Fruit fly (Drosophila melanogaster) whole organism, prepupa: Measurements from ENCODE around the gene Cals.
A peak's percentile ranks its signal among the peaks of the same experiment; 100 is the strongest.

ENCODE experiments used
- Blimp-1 ChIP-seq: fragments of 200-800 bp; sonication (Bioruptor generic); optimal IDR thresholded peaks from 3 replicates; lab custom pipeline; 2017; ENCODE audit warnings: missing biosample characterization, missing genetic modification characterization, mild to moderate bottlenecking, moderate library complexity, missing genetic modification reagents
- CG10631 ChIP-seq: fragments of 200-800 bp; sonication (Bioruptor generic); optimal IDR thresholded peaks from 2 replicates; lab custom pipeline; 2016; ENCODE audit warnings: missing biosample characterization, missing genetic modification characterization
- CG10669 ChIP-seq: fragments of 200-800 bp; sonication (Bioruptor generic); optimal IDR thresholded peaks from 3 replicates; lab custom pipeline; 2018; ENCODE audit warnings: missing biosample characterization, mild to moderate bottlenecking, missing genetic modification characterization, moderate library complexity
- CG11294 ChIP-seq: fragments of 200-800 bp; sonication (Bioruptor generic); IDR thresholded peaks from 2 replicates; pipeline ENCODE4 v1.3.6; 2022; ENCODE audit warnings: missing biosample characterization, missing genetic modification characterization
- CG11902 ChIP-seq: fragments of 200-800 bp; sonication (Bioruptor generic); optimal IDR thresholded peaks from 3 replicates; lab custom pipeline; 2016; ENCODE audit warnings: missing biosample characterization, missing genetic modification characterization
- CG15336 ChIP-seq: fragments of 200-800 bp; sonication (Bioruptor generic); IDR thresholded peaks from 2 replicates; pipeline ENCODE4 v1.3.6; 2022; ENCODE audit warnings: missing biosample characterization, missing genetic modification characterization
- CG1621 ChIP-seq: fragments of 200-800 bp; sonication (Bioruptor generic); optimal IDR thresholded peaks from 3 replicates; lab custom pipeline; 2018; ENCODE audit warnings: missing biosample characterization, mild to moderate bottlenecking, missing genetic modification characterization
- CG16779 ChIP-seq: fragments of 200-800 bp; sonication (Bioruptor generic); optimal IDR thresholded peaks from 3 replicates; lab custom pipeline; 2017; ENCODE audit warnings: missing biosample characterization, mild to moderate bottlenecking, missing genetic modification characterization
- CG3032 ChIP-seq: fragments of 200-800 bp; optimal IDR thresholded peaks from 2 replicates; lab custom pipeline; 2019; ENCODE audit warnings: missing biosample characterization, mild to moderate bottlenecking, missing genetic modification characterization, moderate library complexity
- CG31627 ChIP-seq: fragments of 200-800 bp; sonication (Bioruptor generic); optimal IDR thresholded peaks from 3 replicates; lab custom pipeline; 2016; ENCODE audit warnings: missing biosample characterization, missing genetic modification characterization
- CG34406 ChIP-seq: fragments of 200-800 bp; sonication (Bioruptor generic); optimal IDR thresholded peaks from 3 replicates; lab custom pipeline; 2016; ENCODE audit warnings: missing biosample characterization, missing genetic modification characterization
- CG3919 ChIP-seq: fragments of 200-800 bp; sonication (Bioruptor generic); optimal IDR thresholded peaks from 3 replicates; lab custom pipeline; 2016; ENCODE audit warnings: missing biosample characterization, missing genetic modification characterization
- CG4318 ChIP-seq: fragments of 200-800 bp; sonication (Bioruptor generic); optimal IDR thresholded peaks from 3 replicates; lab custom pipeline; 2017; ENCODE audit warnings: missing biosample characterization, mild to moderate bottlenecking, missing genetic modification characterization
- CG6163 ChIP-seq: fragments of 200-800 bp; sonication (Bioruptor generic); IDR thresholded peaks from 3 replicates; pipeline ENCODE4 v1.3.6; 2022; ENCODE audit warnings: missing biosample characterization, missing genetic modification characterization
- CG6276 ChIP-seq: fragments of 200-800 bp; sonication (Bioruptor generic); optimal IDR thresholded peaks from 2 replicates; lab custom pipeline; 2017; ENCODE audit warnings: missing biosample characterization, mild to moderate bottlenecking, missing genetic modification characterization
- CG6792 ChIP-seq: fragments of 200-800 bp; sonication (Bioruptor generic); optimal IDR thresholded peaks from 3 replicates; lab custom pipeline; 2016; ENCODE audit warnings: missing biosample characterization, missing genetic modification characterization
- CG6808 ChIP-seq: fragments of 200-800 bp; sonication (Bioruptor generic); optimal IDR thresholded peaks from 3 replicates; lab custom pipeline; 2017; ENCODE audit warnings: missing biosample characterization, missing genetic modification characterization, mild to moderate bottlenecking, moderate library complexity, missing genetic modification reagents
- CG6854 ChIP-seq: fragments of 200-800 bp; sonication (Bioruptor generic); optimal IDR thresholded peaks from 2 replicates; lab custom pipeline; 2017; ENCODE audit warnings: missing biosample characterization, mild to moderate bottlenecking, missing genetic modification characterization
- CG8119 ChIP-seq: fragments of 200-800 bp; sonication (Bioruptor generic); IDR thresholded peaks from 3 replicates; pipeline ENCODE4 v1.3.6; 2022; ENCODE audit warnings: missing biosample characterization, missing genetic modification characterization
- CG8319 ChIP-seq: fragments of 200-800 bp; sonication (Bioruptor generic); optimal IDR thresholded peaks from 3 replicates; lab custom pipeline; 2016; ENCODE audit warnings: missing biosample characterization, missing genetic modification characterization
- CG9139 ChIP-seq: fragments of 200-800 bp; sonication (Bioruptor generic); optimal IDR thresholded peaks from 3 replicates; lab custom pipeline; 2017; ENCODE audit warnings: missing biosample characterization, mild to moderate bottlenecking, missing genetic modification characterization
- Eip78C ChIP-seq: fragments of 200-800 bp; sonication (Bioruptor generic); peaks from one replicate; lab custom pipeline; 2016; ENCODE audit warnings: missing biosample characterization, missing genetic modification characterization
- Eip93F ChIP-seq: fragments of 200-800 bp; sonication (Bioruptor generic); optimal IDR thresholded peaks from 2 replicates; lab custom pipeline; 2016; ENCODE audit warnings: missing biosample characterization, mild to moderate bottlenecking, missing genetic modification characterization
- Ets21C ChIP-seq: fragments of 200-800 bp; sonication (Bioruptor generic); optimal IDR thresholded peaks from 3 replicates; lab custom pipeline; 2016; ENCODE audit warnings: missing biosample characterization, missing genetic modification characterization
- Ets96B ChIP-seq: fragments of 200-800 bp; optimal IDR thresholded peaks from 2 replicates; lab custom pipeline; 2019; ENCODE audit warnings: missing biosample characterization, mild to moderate bottlenecking, missing genetic modification characterization, moderate library complexity
- Gug ChIP-seq: fragments of 200-800 bp; sonication (Bioruptor generic); IDR thresholded peaks from 2 replicates; pipeline ENCODE4 v1.3.6; 2022; ENCODE audit warnings: missing biosample characterization, missing genetic modification characterization
- Hr38 ChIP-seq: sonication (Bioruptor generic); optimal IDR thresholded peaks from 2 replicates; lab custom pipeline; 2016; ENCODE audit warnings: missing biosample characterization, missing genetic modification characterization
- Hr39 ChIP-seq: fragments of 200-800 bp; sonication (Bioruptor generic); optimal IDR thresholded peaks from 2 replicates; lab custom pipeline; 2016; ENCODE audit warnings: missing biosample characterization, missing genetic modification characterization
- Met ChIP-seq: fragments of 200-800 bp; sonication (Bioruptor generic); optimal IDR thresholded peaks from 3 replicates; lab custom pipeline; 2016; ENCODE audit warnings: missing biosample characterization, missing genetic modification characterization
- OdsH ChIP-seq: fragments of 200-800 bp; sonication (Bioruptor generic); optimal IDR thresholded peaks from 3 replicates; lab custom pipeline; 2016; ENCODE audit warnings: missing biosample characterization, missing genetic modification characterization
- Smox ChIP-seq: fragments of 200-800 bp; sonication (Bioruptor generic); optimal IDR thresholded peaks from 3 replicates; lab custom pipeline; 2016; ENCODE audit warnings: missing biosample characterization, missing genetic modification characterization
- Sox102F ChIP-seq: fragments of 200-800 bp; sonication (Bioruptor generic); optimal IDR thresholded peaks from 2 replicates; lab custom pipeline; 2016; ENCODE audit warnings: missing biosample characterization, mild to moderate bottlenecking, missing genetic modification characterization
- Sox15 ChIP-seq: fragments of 200-800 bp; sonication (Bioruptor generic); optimal IDR thresholded peaks from 3 replicates; lab custom pipeline; 2016; ENCODE audit warnings: missing biosample characterization, missing genetic modification characterization
- achi ChIP-seq: fragments of 200-800 bp; sonication (Bioruptor generic); optimal IDR thresholded peaks from 3 replicates; lab custom pipeline; 2016; ENCODE audit warnings: missing biosample characterization, missing genetic modification characterization
- acj6 ChIP-seq: fragments of 200-800 bp; sonication (Bioruptor generic); optimal IDR thresholded peaks from 3 replicates; lab custom pipeline; 2016; ENCODE audit warnings: missing biosample characterization, missing genetic modification characterization
- cyc ChIP-seq: fragments of 200-800 bp; sonication (Bioruptor generic); optimal IDR thresholded peaks from 3 replicates; lab custom pipeline; 2016; ENCODE audit warnings: missing biosample characterization, missing genetic modification characterization
- dac ChIP-seq: fragments of 200-800 bp; sonication (Bioruptor generic); optimal IDR thresholded peaks from 2 replicates; lab custom pipeline; 2017; ENCODE audit warnings: missing biosample characterization, mild to moderate bottlenecking, missing genetic modification characterization
- dsx ChIP-seq: fragments of 200-800 bp; optimal IDR thresholded peaks from 3 replicates; lab custom pipeline; 2019; ENCODE audit warnings: missing biosample characterization, mild to moderate bottlenecking, missing genetic modification characterization, moderate library complexity; ENCODE audit not compliant: poor library complexity, severe bottlenecking
- eg ChIP-seq: fragments of 200-800 bp; sonication (Bioruptor generic); IDR thresholded peaks from 3 replicates; pipeline ENCODE4 v1.3.6; 2022; ENCODE audit warnings: missing biosample characterization, missing genetic modification characterization
- esn ChIP-seq: fragments of 200-800 bp; sonication (Bioruptor generic); optimal IDR thresholded peaks from 2 replicates; lab custom pipeline; 2016; ENCODE audit warnings: missing biosample characterization, mild to moderate bottlenecking, missing genetic modification characterization, moderate library complexity
- fd59A ChIP-seq: fragments of 200-800 bp; sonication (Bioruptor generic); optimal IDR thresholded peaks from 2 replicates; lab custom pipeline; 2017; ENCODE audit warnings: missing biosample characterization, mild to moderate bottlenecking, missing genetic modification characterization, missing genetic modification reagents
- fd85E ChIP-seq: fragments of 200-800 bp; sonication (Bioruptor generic); optimal IDR thresholded peaks from 3 replicates; lab custom pipeline; 2016; ENCODE audit warnings: missing biosample characterization, missing genetic modification characterization
- fkh ChIP-seq: fragments of 200-800 bp; sonication (Bioruptor generic); optimal IDR thresholded peaks from 3 replicates; lab custom pipeline; 2017; ENCODE audit warnings: missing biosample characterization, mild to moderate bottlenecking, missing genetic modification characterization, moderate library complexity
- lz ChIP-seq: fragments of 200-800 bp; sonication (Bioruptor generic); optimal IDR thresholded peaks from 3 replicates; lab custom pipeline; 2016; ENCODE audit warnings: missing biosample characterization, missing genetic modification characterization
- net ChIP-seq: fragments of 200-800 bp; sonication (Bioruptor generic); optimal IDR thresholded peaks from 3 replicates; lab custom pipeline; 2016; ENCODE audit warnings: missing biosample characterization, missing genetic modification characterization
- salr ChIP-seq, 2 experiments: fragments of 200-800 bp; sonication (Bioruptor generic); optimal IDR thresholded peaks; 3 replicates each; lab custom pipeline; 2016 to 2018; ENCODE audit warnings: missing biosample characterization in 2 of 2, missing genetic modification characterization in 2 of 2, mild to moderate bottlenecking in 1 of 2
- spab ChIP-seq: fragments of 200-800 bp; sonication (Bioruptor generic); optimal IDR thresholded peaks from 2 replicates; lab custom pipeline; 2017; ENCODE audit warnings: missing biosample characterization, mild to moderate bottlenecking, missing genetic modification characterization, missing genetic modification reagents
- ss ChIP-seq, 2 experiments: fragments of 200-800 bp; sonication (Bioruptor generic); optimal IDR thresholded peaks; 2 replicates in 1 of 2; 3 replicates in 1 of 2; lab custom pipeline; 2017 to 2018; ENCODE audit warnings: mild to moderate bottlenecking in 2 of 2, missing biosample characterization in 2 of 2, missing genetic modification characterization in 2 of 2, moderate library complexity in 1 of 2
- svp ChIP-seq: fragments of 200-800 bp; sonication (Bioruptor generic); peaks from one replicate; lab custom pipeline; 2016; ENCODE audit warnings: missing biosample characterization, missing genetic modification characterization
- topi ChIP-seq: fragments of 200-800 bp; sonication (Bioruptor generic); optimal IDR thresholded peaks from 3 replicates; lab custom pipeline; 2016; ENCODE audit warnings: missing biosample characterization, missing genetic modification characterization

Cals gene

DNA sequence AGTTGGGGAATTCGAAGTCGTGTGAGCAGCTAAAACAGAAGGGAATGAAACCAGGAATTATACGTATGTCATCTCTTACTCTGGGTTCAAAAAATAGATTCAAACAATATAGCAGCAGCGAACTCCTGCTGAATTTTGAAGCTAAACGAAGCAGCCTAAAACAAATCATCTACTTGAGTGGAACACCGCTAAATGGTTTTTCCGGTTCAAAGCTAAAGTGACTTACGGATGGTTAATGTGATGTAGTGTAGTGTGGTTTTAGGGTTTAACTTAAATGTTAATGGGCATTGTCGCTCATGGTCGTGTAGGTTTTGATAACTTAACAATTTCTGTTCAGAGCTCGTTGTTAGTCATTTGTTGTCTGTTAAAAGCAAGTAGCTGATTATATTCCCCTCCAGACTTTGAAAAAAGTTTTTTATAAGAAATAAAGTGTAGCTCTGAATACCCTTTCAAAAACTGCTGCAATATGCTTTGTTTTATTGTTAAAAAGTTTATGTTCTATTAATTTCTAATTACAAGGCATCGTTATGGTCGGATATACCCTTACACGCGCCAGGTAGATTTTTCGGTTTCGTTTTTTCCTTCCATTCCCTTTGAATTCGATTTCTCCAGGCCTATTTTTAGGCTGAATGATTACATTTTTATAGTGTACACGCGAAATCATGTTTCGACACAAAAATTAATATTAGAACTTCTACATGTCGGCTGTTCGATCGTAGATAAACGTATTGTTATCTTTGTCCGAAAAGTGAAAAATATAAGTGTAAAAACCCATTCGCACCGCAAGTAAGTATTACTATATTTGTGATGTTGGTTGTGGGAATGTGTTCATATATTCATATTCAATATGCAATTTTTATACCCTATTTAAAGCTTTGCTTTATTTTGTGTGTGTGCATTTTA, 10.0 kb downstream of the Cals start:
- TF ChIP-seq Sox15 (GFP tag; lab: Kevin White, UChicago) (peak; percentile 74), OdsH (GFP tag; lab: Kevin White, UChicago) (peak; percentile 95), Ets96B (peak; percentile 92), CG6276 (GFP tag; lab: Kevin White, UChicago) (no peak), CG34406 (GFP tag; lab: Kevin White, UChicago) (peak; percentile 94), CG6163 (GFP tag; lab: Robert Waterston, UW) (no peak), Met (GFP tag; lab: Kevin White, UChicago) (peak; percentile 94), net (no peak), Hr38 (GFP tag; lab: Kevin White, UChicago) (peak; percentile 47), CG15336 (GFP tag; lab: Robert Waterston, UW) (peak; percentile 97), spab (no peak), Eip93F (GFP tag; lab: Kevin White, UChicago) (peak; percentile 87), fd59A (GFP tag; lab: Kevin White, UChicago) (no peak), Sox102F (GFP tag; lab: Kevin White, UChicago) (peak; percentile 96), Eip78C (peak; percentile 98), CG8119 (GFP tag; lab: Robert Waterston, UW) (no peak), topi (GFP tag; lab: Kevin White, UChicago) (peak; percentile 93), fkh (no peak), CG1621 (no peak), salr (GFP tag; optimal IDR thresholded peaks at IDR 0.05; lab: Kevin White, UChicago) (peak in 1 of 2 experiments; percentile 88), Blimp-1 (GFP tag; lab: Kevin White, UChicago) (peak; percentile 55), cyc (GFP tag; lab: Kevin White, UChicago) (peak; percentile 91), CG16779 (no peak), fd85E (GFP tag; lab: Kevin White, UChicago) (peak; percentile 68), svp (GFP tag; lab: Kevin White, UChicago) (no peak), CG9139 (GFP tag; lab: Kevin White, UChicago) (no peak), CG4318 (GFP tag; lab: Kevin White, UChicago) (peak; percentile 87), CG31627 (GFP tag; lab: Kevin White, UChicago) (peak; percentile 93), achi (GFP tag; lab: Kevin White, UChicago) (peak; percentile 94), eg (no peak), CG6854 (GFP tag; lab: Kevin White, UChicago) (peak; percentile 58), CG10669 (GFP tag; lab: Kevin White, UChicago) (peak; percentile 87), CG6808 (no peak), esn (GFP tag; lab: Kevin White, UChicago) (peak; percentile 96), Gug (GFP tag; lab: Robert Waterston, UW) (no peak), acj6 (GFP tag; lab: Kevin White, UChicago) (peak; percentile 96), CG11902 (GFP tag; lab: Kevin White, UChicago) (peak; percentile 80), dac (peak; percentile 88), CG11294 (GFP tag; lab: Robert Waterston, UW) (no peak), CG8319 (GFP tag; lab: Kevin White, UChicago) (peak; percentile 85), Ets21C (GFP tag; lab: Kevin White, UChicago) (peak; percentile 85), CG10631 (GFP tag; lab: Kevin White, UChicago) (peak; percentile 92), CG3032 (tag; lab: Kevin White, UChicago) (peak; percentile 85), Hr39 (GFP tag; lab: Kevin White, UChicago) (peak; percentile 94), CG3919 (GFP tag; lab: Kevin White, UChicago) (no peak), dsx (no peak), ss (GFP tag; optimal IDR thresholded peaks at IDR 0.05; lab: Kevin White, UChicago) (no peak), Smox (GFP tag; lab: Kevin White, UChicago) (peak; percentile 93), CG6792 (peak; percentile 92), lz (peak; percentile 94)
